Worm (Caenorhabditis elegans): ENCODE results near the gene sup-36.

sup-36 gene

DNA sequence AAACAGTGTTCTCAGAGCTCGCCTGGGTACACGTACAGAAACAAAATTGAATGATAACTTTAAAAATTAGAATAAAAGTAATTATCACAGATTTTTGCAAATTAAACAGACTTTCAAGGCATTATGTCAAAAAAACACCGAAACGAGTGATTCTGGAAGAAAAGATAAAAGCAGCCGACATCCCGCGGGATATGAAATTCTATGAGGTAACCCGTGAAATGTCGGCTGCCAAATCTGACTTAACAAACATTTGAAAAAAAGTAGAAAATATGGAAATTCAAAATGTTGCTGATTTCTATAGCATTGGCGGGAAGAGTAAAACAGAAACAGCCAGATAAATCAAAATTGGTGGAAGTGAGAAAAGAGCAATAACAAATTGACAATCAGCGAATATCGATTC, 35.9 kb upstream of the sup-36 start:
- no peak for TF ChIP-seq lsy-2 (tag; optimal IDR thresholded peaks at IDR 0.05)
- TF ChIP-seq unc-120 (tag; optimal IDR thresholded peaks at IDR 0.05; ENCODE audit: poor library complexity, severe bottlenecking): no peak
- no peak for TF ChIP-seq nhr-237 (tag; optimal IDR thresholded peaks at IDR 0.05)
- TF ChIP-seq flh-1 (GFP tag; optimal IDR thresholded peaks at IDR 0.05): no peak
- no peak for TF ChIP-seq pha-4 (tag; optimal IDR thresholded peaks at IDR 0.05)
- TF ChIP-seq hlh-1 (tag; optimal IDR thresholded peaks at IDR 0.05): no peak
- no peak for TF ChIP-seq snpc-4 (tag; optimal IDR thresholded peaks at IDR 0.05)
- TF ChIP-seq ceh-43 (GFP tag; optimal IDR thresholded peaks at IDR 0.05): no peak
- no peak for TF ChIP-seq nhr-28 (tag; optimal IDR thresholded peaks at IDR 0.05)
- TF ChIP-seq ztf-11 (tag; optimal IDR thresholded peaks at IDR 0.05): no peak
- TF ChIP-seq mep-1 (tag; optimal IDR thresholded peaks at IDR 0.05): no peak
- no peak for TF ChIP-seq nhr-76 (tag; optimal IDR thresholded peaks at IDR 0.05)
- no peak for TF ChIP-seq drap-1 (GFP tag; optimal IDR thresholded peaks at IDR 0.05)
- no peak for TF ChIP-seq ceh-39 (tag; optimal IDR thresholded peaks at IDR 0.05)
- no peak for TF ChIP-seq ham-2 (GFP tag; optimal IDR thresholded peaks at IDR 0.05)

DNA sequence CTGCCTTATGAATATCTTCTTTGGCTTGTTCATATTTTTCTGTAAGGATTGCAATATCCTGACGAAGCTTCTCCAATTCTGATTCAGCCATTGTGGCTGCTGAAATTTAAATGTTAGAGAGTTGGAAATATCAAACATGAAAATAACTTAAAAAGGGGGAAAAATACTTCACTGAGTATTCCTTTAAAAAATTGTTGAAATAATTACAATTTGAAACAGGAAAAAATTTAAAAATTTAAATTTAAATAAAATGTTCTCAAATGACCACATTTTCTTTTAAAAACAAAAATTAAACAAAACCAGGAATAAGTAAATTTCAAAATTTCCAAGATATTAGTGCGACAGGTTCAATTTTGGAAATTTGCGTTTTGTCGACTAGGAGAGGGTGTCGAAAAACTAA, 29.2 kb upstream of the sup-36 start, which contains the start of gene bicd-1:
Gene bicd-1 (minus strand): TSS at position 101 of the 400 bp plus-strand sequence.
- TF ChIP-seq M03D4.4 (tag; optimal IDR thresholded peaks at IDR 0.05): no peak
- TF ChIP-seq tbx-8 (GFP tag; optimal IDR thresholded peaks at IDR 0.05): no peak
- no peak for TF ChIP-seq unc-62 (GFP tag; optimal IDR thresholded peaks at IDR 0.05)
- no peak for TF ChIP-seq ceh-39 (tag; optimal IDR thresholded peaks at IDR 0.05)
- TF ChIP-seq cnd-1 (tag; optimal IDR thresholded peaks at IDR 0.05): no peak
- TF ChIP-seq drap-1 (GFP tag; optimal IDR thresholded peaks at IDR 0.05): no peak
- TF ChIP-seq hlh-1 (tag; optimal IDR thresholded peaks at IDR 0.05): no peak
- no peak for TF ChIP-seq nhr-237 (tag; optimal IDR thresholded peaks at IDR 0.05)
- no peak for TF ChIP-seq ham-2 (GFP tag; optimal IDR thresholded peaks at IDR 0.05)
- TF ChIP-seq bed-3 (GFP tag; optimal IDR thresholded peaks at IDR 0.05): no peak
- no peak for TF ChIP-seq nhr-2 (tag; optimal IDR thresholded peaks at IDR 0.05)
- TF ChIP-seq nhr-76 (tag; optimal IDR thresholded peaks at IDR 0.05): no peak

DNA sequence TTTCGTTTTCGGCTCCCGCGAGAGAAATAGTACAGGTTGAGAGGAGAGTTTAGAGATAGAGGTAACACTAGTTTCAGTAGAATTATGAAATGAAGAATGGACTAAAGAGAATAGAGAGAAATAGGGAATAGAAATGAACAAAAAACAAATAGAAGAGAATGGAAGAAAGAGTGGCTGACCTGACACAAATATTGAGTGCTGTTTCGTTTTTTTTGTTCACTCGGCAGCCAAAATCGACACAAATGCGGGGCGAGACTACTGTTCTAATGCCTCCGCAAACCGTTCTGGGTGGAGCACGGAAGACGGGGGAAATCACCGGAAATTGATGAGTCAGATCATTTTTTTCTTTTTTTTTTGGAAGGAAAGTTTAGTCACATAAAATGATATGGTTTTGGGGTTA, 28.8 kb upstream of the sup-36 start:
- no peak for TF ChIP-seq ceh-43 (GFP tag; optimal IDR thresholded peaks at IDR 0.05)
- no peak for TF ChIP-seq pha-4 (tag; optimal IDR thresholded peaks at IDR 0.05)
- no peak for TF ChIP-seq ztf-11 (tag; optimal IDR thresholded peaks at IDR 0.05)
- no peak for TF ChIP-seq nhr-2 (tag; optimal IDR thresholded peaks at IDR 0.05)
- no peak for TF ChIP-seq snpc-4 (tag; optimal IDR thresholded peaks at IDR 0.05)

DNA sequence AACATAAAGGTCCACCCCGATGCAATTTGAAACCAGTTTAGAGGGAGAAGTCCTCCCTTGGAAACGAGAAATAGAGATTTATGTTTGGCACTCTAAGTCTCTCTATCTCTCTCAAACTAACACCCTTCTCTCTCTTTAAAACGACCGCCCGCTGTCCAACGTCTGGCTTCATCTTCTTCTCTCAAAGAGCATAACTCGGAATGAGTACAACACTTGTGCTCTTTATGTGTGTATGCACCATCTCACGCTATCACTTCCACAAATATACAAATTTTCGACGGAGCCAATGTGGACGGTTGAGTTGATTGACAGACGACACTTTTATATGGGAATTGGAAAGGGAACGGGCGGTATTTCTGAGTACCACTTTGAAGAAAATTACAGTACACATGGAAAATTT, 27.1 kb upstream of the sup-36 start:
- TF ChIP-seq ces-1 (GFP tag; optimal IDR thresholded peaks at IDR 0.05) (peak; percentile 2), sptf-1 (tag; optimal IDR thresholded peaks at IDR 0.05) (peak; percentile 25), unc-39 (tag; optimal IDR thresholded peaks at IDR 0.05) (no peak), unc-120 (tag; optimal IDR thresholded peaks at IDR 0.05; ENCODE audit: poor library complexity, severe bottlenecking) (peak; percentile 35), zip-8 (tag; optimal IDR thresholded peaks at IDR 0.05) (no peak)

DNA sequence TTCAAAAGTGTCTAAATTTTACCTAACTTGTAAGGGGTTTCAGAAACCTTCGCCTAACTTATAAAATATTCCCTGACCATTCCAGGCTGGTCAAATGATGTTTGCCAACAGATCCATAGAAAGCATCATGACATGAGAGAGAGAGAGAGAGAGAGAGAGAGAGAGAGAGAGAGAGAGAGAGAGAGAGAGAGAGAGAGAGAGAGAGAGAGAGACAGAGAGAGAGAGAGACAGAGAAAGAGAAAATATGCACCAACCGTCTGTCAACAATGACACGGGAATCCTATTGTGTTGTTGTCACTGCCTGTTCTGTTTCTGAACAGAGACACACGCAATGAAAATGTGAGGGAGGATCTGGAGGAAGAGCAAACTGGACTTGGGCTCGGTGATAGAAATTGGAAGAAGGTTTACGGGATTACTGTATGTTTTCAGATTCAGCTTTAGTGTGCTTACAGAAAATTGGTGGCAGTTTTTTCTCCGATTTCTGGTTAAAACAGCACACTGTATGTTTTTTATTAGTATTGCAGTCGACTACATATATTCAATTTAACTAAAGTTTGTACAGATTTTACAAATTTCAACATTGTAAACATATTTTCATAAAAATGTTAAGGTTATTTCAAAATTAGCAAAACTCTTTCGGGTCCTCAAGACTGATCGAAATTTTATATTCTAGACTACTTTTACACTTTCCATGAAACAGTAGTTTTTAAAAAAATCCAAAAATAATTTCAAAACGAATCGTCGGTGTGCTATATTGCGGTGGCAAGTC, 25.3 kb upstream of the sup-36 start:
- TF ChIP-seq hlh-1 (tag; optimal IDR thresholded peaks at IDR 0.05): no peak
- TF ChIP-seq M03D4.4 (tag; optimal IDR thresholded peaks at IDR 0.05): peak; percentile 9
- no peak for TF ChIP-seq ceh-43 (GFP tag; optimal IDR thresholded peaks at IDR 0.05)
- TF ChIP-seq elt-1 (tag; optimal IDR thresholded peaks at IDR 0.05; ENCODE audit: borderline replicate concordance, insufficient read depth): no peak
- peak; percentile 3 for TF ChIP-seq cnd-1 (tag; optimal IDR thresholded peaks at IDR 0.05)
- peak; percentile 87 for TF ChIP-seq pha-4 (tag; optimal IDR thresholded peaks at IDR 0.05)
- no peak for TF ChIP-seq ceh-39 (tag; optimal IDR thresholded peaks at IDR 0.05)
- TF ChIP-seq ztf-11 (tag; optimal IDR thresholded peaks at IDR 0.05): no peak
- TF ChIP-seq unc-62 (GFP tag; optimal IDR thresholded peaks at IDR 0.05): no peak
- TF ChIP-seq snpc-4 (tag; optimal IDR thresholded peaks at IDR 0.05): no peak

DNA sequence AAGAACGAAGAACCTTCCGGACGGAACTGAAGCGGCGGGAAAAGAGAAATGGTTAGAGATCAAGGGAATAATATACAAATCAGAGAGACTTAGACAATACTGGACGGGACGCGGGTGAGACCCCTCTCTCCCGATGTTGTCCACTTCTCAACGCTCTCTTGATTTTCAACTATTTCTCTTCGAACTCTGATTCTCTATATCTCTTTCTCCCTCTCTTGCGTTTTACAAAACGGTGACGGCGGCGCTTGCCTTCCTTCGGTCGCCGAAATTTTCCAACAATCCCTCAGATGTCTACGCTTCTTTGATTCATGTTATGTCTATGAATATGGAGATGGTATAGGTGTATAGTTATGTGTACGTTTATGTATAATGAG, 24.8 kb upstream of the sup-36 start:
- TF ChIP-seq hlh-1 (tag; optimal IDR thresholded peaks at IDR 0.05) (peak; percentile 27), ztf-11 (tag; optimal IDR thresholded peaks at IDR 0.05) (no peak), unc-39 (tag; optimal IDR thresholded peaks at IDR 0.05) (no peak), elt-1 (tag; optimal IDR thresholded peaks at IDR 0.05; ENCODE audit: borderline replicate concordance, insufficient read depth) (no peak), elt-3 (tag; optimal IDR thresholded peaks at IDR 0.05) (no peak), unc-120 (tag; optimal IDR thresholded peaks at IDR 0.05; ENCODE audit: poor library complexity, severe bottlenecking) (peak; percentile 44), nhr-12 (tag; optimal IDR thresholded peaks at IDR 0.05) (no peak), blmp-1 (tag; optimal IDR thresholded peaks at IDR 0.05) (no peak), bed-3 (GFP tag; optimal IDR thresholded peaks at IDR 0.05) (no peak), mep-1 (tag; optimal IDR thresholded peaks at IDR 0.05) (peak; percentile 24), ham-2 (GFP tag; optimal IDR thresholded peaks at IDR 0.05) (peak; percentile 62), M03D4.4 (tag; optimal IDR thresholded peaks at IDR 0.05) (no peak), zip-8 (tag; optimal IDR thresholded peaks at IDR 0.05) (no peak), mls-2 (tag; optimal IDR thresholded peaks at IDR 0.05) (peak; percentile 44), sem-2 (GFP tag; optimal IDR thresholded peaks at IDR 0.05) (no peak), lin-32 (GFP tag; optimal IDR thresholded peaks at IDR 0.05) (no peak), unc-62 (GFP tag; optimal IDR thresholded peaks at IDR 0.05) (peak; percentile 57), ceh-39 (tag; optimal IDR thresholded peaks at IDR 0.05) (no peak), nhr-76 (tag; optimal IDR thresholded peaks at IDR 0.05) (no peak), lsy-2 (tag; optimal IDR thresholded peaks at IDR 0.05) (no peak), ceh-43 (GFP tag; optimal IDR thresholded peaks at IDR 0.05) (no peak), sptf-1 (tag; optimal IDR thresholded peaks at IDR 0.05) (peak; percentile 43), lin-13 (tag; optimal IDR thresholded peaks at IDR 0.05) (no peak), mab-5 (tag; optimal IDR thresholded peaks at IDR 0.05) (no peak), ces-1 (GFP tag; optimal IDR thresholded peaks at IDR 0.05) (no peak), drap-1 (GFP tag; optimal IDR thresholded peaks at IDR 0.05) (peak; percentile 6)
